Comparison of ENCODE assay signal across 4 worm cellular contexts in the genomic region with DNA sequence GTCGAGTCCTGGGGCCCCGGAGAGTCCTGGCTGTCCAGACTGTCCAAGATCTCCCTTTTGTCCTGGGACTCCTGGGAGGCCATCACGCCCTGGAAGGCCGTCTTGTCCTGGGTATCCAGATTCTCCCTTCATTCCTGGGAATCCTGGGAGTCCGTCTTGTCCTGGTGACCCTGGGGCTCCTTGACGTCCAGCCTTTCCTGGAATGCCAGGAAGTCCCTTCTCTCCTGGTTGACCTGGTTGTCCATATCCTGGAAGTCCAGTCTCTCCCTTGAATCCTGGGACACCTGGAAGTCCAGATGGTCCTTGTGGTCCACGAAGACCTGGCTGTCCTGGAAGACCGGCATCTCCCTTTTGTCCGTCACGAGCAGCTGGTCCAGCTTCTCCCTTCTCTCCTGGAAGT.
TF ChIP-seq lines count a peak whose summit lies in the region.

No protein-coding gene starts in this region.

TF ChIP-seq in whole organism, L4 larva, 104 proteins besides CTCF, POLR2A, EP300 and RAD21:
- no peak for TF ChIP-seq egl-43 (GFP tag; IDR thresholded peaks at IDR 0.05; lab: Robert Waterston, UW)
- peak; percentile 20 for TF ChIP-seq aha-1 (tag; lab: Kevin White, UChicago)
- TF ChIP-seq set-16 (GFP tag; IDR thresholded peaks at IDR 0.05; lab: Robert Waterston, UW): peak; percentile 80

TF ChIP-seq in whole organism, late embryonic, 69 proteins besides CTCF, POLR2A, EP300 and RAD21:
- TF ChIP-seq elt-4 (tag; optimal IDR thresholded peaks at IDR 0.05; lab: Kevin White, UChicago) (peak; percentile 72), lin-11 (tag; optimal IDR thresholded peaks at IDR 0.05; lab: Kevin White, UChicago) (no peak)

TF ChIP-seq in whole organism, midembryonic, 9 proteins besides CTCF, POLR2A, EP300 and RAD21:
- no peak for TF ChIP-seq tab-1 (GFP tag; IDR thresholded peaks at IDR 0.05; lab: Robert Waterston, UW)
- TF ChIP-seq ref-1 (GFP tag; conservative IDR thresholded peaks at IDR 0.05; lab: Robert Waterston, UW): no peak
- 0 out of 2 replicates have a peak, but pooled peaks have one; percentile 32 for TF ChIP-seq flt-1 (GFP tag; IDR thresholded peaks at IDR 0.05; lab: Robert Waterston, UW)
- no peak for TF ChIP-seq ztf-23 (GFP tag; IDR thresholded peaks at IDR 0.05; lab: Robert Waterston, UW)
- TF ChIP-seq klf-2 (GFP tag; conservative IDR thresholded peaks at IDR 0.05; lab: Robert Waterston, UW): no peak
- TF ChIP-seq med-1 (GFP tag; optimal IDR thresholded peaks at IDR 0.05; lab: Kevin White, UChicago; ENCODE audit: insufficient read depth): no peak
- TF ChIP-seq ztf-29 (GFP tag; IDR thresholded peaks at IDR 0.05; lab: Robert Waterston, UW): no peak

TF ChIP-seq in whole organism, young adult, 124 proteins besides CTCF, POLR2A, EP300 and RAD21:
- peak; percentile 5; the same call in 1 of the 2 replicates for TF ChIP-seq egrh-3 (GFP tag; IDR thresholded peaks at IDR 0.05; lab: Robert Waterston, UW)
- 0 out of 2 replicates have a peak, but pooled peaks have one; percentile 40 for TF ChIP-seq dox-1 (GFP tag; IDR thresholded peaks at IDR 0.05; lab: Robert Waterston, UW)
- TF ChIP-seq T26A5.8 (tag; optimal IDR thresholded peaks at IDR 0.05; lab: Kevin White, UChicago): no peak
- no peak for TF ChIP-seq him-1 (tag; optimal IDR thresholded peaks at IDR 0.05; lab: Kevin White, UChicago)
- peak; percentile 59 for TF ChIP-seq zfh-2 (GFP tag; conservative IDR thresholded peaks at IDR 0.05; lab: Robert Waterston, UW)
- 0 out of 2 replicates have a peak, but pooled peaks have one; percentile 15 for TF ChIP-seq D2030.7 (GFP tag; IDR thresholded peaks at IDR 0.05; lab: Robert Waterston, UW)
- 0 out of 2 replicates have a peak, but pooled peaks have one; percentile 6 for TF ChIP-seq ceh-58 (GFP tag; IDR thresholded peaks at IDR 0.05; lab: Robert Waterston, UW)
- TF ChIP-seq atf-7 (tag; optimal IDR thresholded peaks at IDR 0.05; lab: Kevin White, UChicago): no peak
